Worm (Caenorhabditis elegans) whole organism, L1 larva: Measurements from ENCODE around the gene F16G10.5.

Source experiments
- C04F5.9 ChIP-seq: sonication (generic microtip); optimal IDR thresholded peaks from 2 replicates; lab custom pipeline; 2016; ENCODE audit warnings: missing genetic modification characterization, missing compliant biosample characterization
- egl-27 ChIP-seq, 2 experiments: fragments of 150-350 bp in 1 of 2; sonication (generic microtip); optimal IDR thresholded peaks; 3 replicates each; lab custom pipeline; 2017 to 2018; ENCODE audit warnings: missing biosample characterization in 2 of 2, missing genetic modification characterization in 2 of 2, missing genetic modification reagents in 2 of 2
- nhr-28 ChIP-seq: fragments of 150-350 bp; optimal IDR thresholded peaks from 2 replicates; lab custom pipeline; 2014; ENCODE audit warnings: missing biosample characterization, missing genetic modification characterization
- pqm-1 ChIP-seq: sonication (generic microtip); optimal IDR thresholded peaks from 3 replicates; lab custom pipeline; 2017; ENCODE audit warnings: missing biosample characterization, missing genetic modification characterization
- ztf-11 ChIP-seq, 2 experiments: sonication (generic microtip); optimal IDR thresholded peaks; 2 replicates each; lab custom pipeline; 2016 to 2017; ENCODE audit warnings: missing genetic modification characterization in 2 of 2, missing biosample characterization in 1 of 2, missing compliant biosample characterization in 1 of 2

DNA sequence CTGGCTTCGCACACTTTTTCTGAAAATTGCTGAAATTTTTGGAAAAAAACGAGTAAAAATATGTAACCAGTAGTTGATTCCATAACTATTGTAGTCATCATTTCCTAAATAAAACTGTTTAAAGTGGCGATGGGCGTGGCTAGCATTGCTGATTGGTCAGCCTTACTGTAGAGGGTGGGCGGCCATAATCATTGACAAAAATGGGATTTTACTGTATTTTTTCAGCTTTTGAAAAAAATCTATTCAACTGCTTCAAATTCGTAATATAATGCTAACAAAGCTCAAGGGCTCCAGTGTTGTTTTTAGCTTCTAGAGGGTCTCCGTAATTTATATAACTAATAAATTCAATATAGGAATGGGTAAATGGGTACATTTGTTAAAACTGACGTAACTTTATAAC lies 13.1 kb downstream of the F16G10.5 start, which contains the start of gene F16G10.7:
- TF ChIP-seq pqm-1 (tag; lab: Kevin White, UChicago) (no peak), egl-27 (tag; optimal IDR thresholded peaks at IDR 0.05; lab: Kevin White, UChicago) (no peak), ztf-11 (tag; optimal IDR thresholded peaks at IDR 0.05; lab: Kevin White, UChicago) (no peak), nhr-28 (tag; lab: Kevin White, UChicago) (no peak), C04F5.9 (no peak)
